Fruit fly (Drosophila melanogaster): ENCODE data around the gene CG5131.

- TF ChIP-seq CG10348 (GFP tag; IDR thresholded peaks at IDR 0.05) = no peak
- no peak for TF ChIP-seq Pif1B (GFP tag; optimal IDR thresholded peaks at IDR 0.05)
- TF ChIP-seq CG34367 (tag; optimal IDR thresholded peaks at IDR 0.05) = no peak
- no peak for TF ChIP-seq CG9948 (tag; optimal IDR thresholded peaks at IDR 0.05)
- no peak for TF ChIP-seq EcR (GFP tag; optimal IDR thresholded peaks at IDR 0.05)
- no peak for TF ChIP-seq CG15710 (tag; optimal IDR thresholded peaks at IDR 0.05)
These were observed 16.7 kb downstream of the CG5131 start, which contains the start of the genes mEFTs and Dhc36C for dm6 chr2L:17500946-17501451.
